Worm (Caenorhabditis elegans) whole organism, L4 larva: ENCODE measurements around the gene F11A5.9.

Experiments
- D1046.2 ChIP-seq: fragments of 200-800 bp; sonication (Bioruptor generic); IDR thresholded peaks from 2 replicates; pipeline ENCODE4 v1.3.6; 2022; ENCODE audit warnings: missing genetic modification characterization, missing compliant biosample characterization
- R02D3.7 ChIP-seq: fragments of 150-350 bp; sonication (generic microtip); optimal IDR thresholded peaks from 3 replicates; lab custom pipeline; 2014; ENCODE audit warnings: missing biosample characterization, missing genetic modification characterization
- Y75B8A.6 ChIP-seq: fragments of 200-800 bp; sonication (Bioruptor generic); IDR thresholded peaks from 2 replicates; pipeline ENCODE4 v1.3.6; 2022; ENCODE audit warnings: missing genetic modification reagents, missing genetic modification characterization, missing compliant biosample characterization
- ZK546.5 ChIP-seq, 2 experiments: sonication (generic microtip); optimal IDR thresholded peaks; 2 replicates each; lab custom pipeline; 2017; ENCODE audit warnings: missing biosample characterization in 2 of 2, missing genetic modification characterization in 2 of 2
- arid-1 ChIP-seq: fragments of 200-800 bp; sonication (Bioruptor generic); conservative IDR thresholded peaks from 2 replicates; pipeline ENCODE4 v1.3.6; 2022; ENCODE audit warnings: missing genetic modification reagents, missing genetic modification characterization, missing compliant biosample characterization
- ceh-32 ChIP-seq: sonication (generic microtip); optimal IDR thresholded peaks from 2 replicates; lab custom pipeline; 2016; ENCODE audit warnings: mild to moderate bottlenecking, missing genetic modification characterization, missing compliant biosample characterization; ENCODE audit not compliant: poor library complexity
- ceh-82 ChIP-seq: sonication (generic microtip); optimal IDR thresholded peaks from 2 replicates; lab custom pipeline; 2017; ENCODE audit warnings: missing biosample characterization, missing genetic modification characterization
- ces-1 ChIP-seq: fragments of 150-350 bp; sonication (generic microtip); optimal IDR thresholded peaks from 4 replicates; lab custom pipeline; 2014; ENCODE audit warnings: missing biosample characterization, missing genetic modification reagents, missing genetic modification characterization
- dmd-8 ChIP-seq: fragments of 200-800 bp; sonication (Bioruptor generic); IDR thresholded peaks from 2 replicates; pipeline ENCODE4 v1.3.6; 2022; ENCODE audit warnings: missing genetic modification characterization, missing compliant biosample characterization
- dmd-9 ChIP-seq: fragments of 200-800 bp; sonication (Bioruptor generic); IDR thresholded peaks from 2 replicates; pipeline ENCODE4 v1.3.6; 2022; ENCODE audit warnings: missing genetic modification reagents, missing genetic modification characterization, missing compliant biosample characterization
- dve-1 ChIP-seq: sonication (generic microtip); optimal IDR thresholded peaks from 2 replicates; lab custom pipeline; 2017; ENCODE audit warnings: antibody characterized with exemption, mild to moderate bottlenecking, missing genetic modification characterization, missing compliant biosample characterization; ENCODE audit not compliant: insufficient read depth
- egl-43 ChIP-seq: fragments of 200-800 bp; sonication (Bioruptor generic); IDR thresholded peaks from 2 replicates; pipeline ENCODE4 v1.3.6; 2022; ENCODE audit warnings: missing genetic modification reagents, missing genetic modification characterization, missing compliant biosample characterization
- fos-1 ChIP-seq: fragments of 150-350 bp; optimal IDR thresholded peaks from 2 replicates; lab custom pipeline; 2014; ENCODE audit warnings: missing biosample characterization, missing genetic modification characterization
- jun-1 ChIP-seq: fragments of 150-350 bp; optimal IDR thresholded peaks from 2 replicates; lab custom pipeline; 2014; ENCODE audit warnings: missing biosample characterization, missing genetic modification reagents, missing genetic modification characterization
- lim-7 ChIP-seq: fragments of 200-800 bp; sonication (Bioruptor generic); IDR thresholded peaks from 2 replicates; pipeline ENCODE4 v1.3.6; 2022; ENCODE audit warnings: missing genetic modification characterization, missing compliant biosample characterization
- lin-13 ChIP-seq: fragments of 150-350 bp; optimal IDR thresholded peaks from 2 replicates; lab custom pipeline; 2014; ENCODE audit warnings: missing biosample characterization, missing genetic modification reagents, missing genetic modification characterization
- lsy-2 ChIP-seq, 2 experiments: fragments of 150-350 bp in 1 of 2; sonication (generic microtip) in 1 of 2; optimal IDR thresholded peaks; 2 replicates each; lab custom pipeline; 2014 to 2017; ENCODE audit warnings: missing biosample characterization in 2 of 2, missing genetic modification characterization in 2 of 2
- mxl-2 ChIP-seq: fragments of 200-800 bp; sonication (Bioruptor generic); conservative IDR thresholded peaks from 2 replicates; pipeline ENCODE4 v1.3.6; 2022; ENCODE audit warnings: missing genetic modification reagents, missing genetic modification characterization, missing compliant biosample characterization
- nhr-11 ChIP-seq: fragments of 150-350 bp; optimal IDR thresholded peaks from 2 replicates; lab custom pipeline; 2014; ENCODE audit warnings: missing biosample characterization, missing genetic modification characterization
- nhr-42 ChIP-seq: fragments of 200-800 bp; sonication (Bioruptor generic); IDR thresholded peaks from 2 replicates; pipeline ENCODE4 v1.3.6; 2022; ENCODE audit warnings: missing genetic modification characterization, missing compliant biosample characterization
- nhr-6 ChIP-seq: fragments of 150-350 bp; optimal IDR thresholded peaks from 2 replicates; lab custom pipeline; 2014; ENCODE audit warnings: missing biosample characterization, missing genetic modification characterization
- nhr-76 ChIP-seq: fragments of 150-350 bp; optimal IDR thresholded peaks from 2 replicates; lab custom pipeline; 2014; ENCODE audit warnings: missing biosample characterization, missing genetic modification characterization
- nhr-77 ChIP-seq: fragments of 150-350 bp; optimal IDR thresholded peaks from 2 replicates; lab custom pipeline; 2014; ENCODE audit warnings: missing biosample characterization, missing genetic modification characterization
- pha-4 ChIP-seq, 2 experiments: fragments of 150-350 bp in 1 of 2; fragments of 200-800 bp in 1 of 2; sonication (Bioruptor generic) in 1 of 2; IDR thresholded peaks in 1 of 2; optimal IDR thresholded peaks in 1 of 2; 2 replicates each; pipeline versions ENCODE4 v1.3.6 to Lab custom; 2014 to 2022; ENCODE audit warnings: missing genetic modification characterization in 2 of 2, missing genetic modification reagents in 2 of 2, missing biosample characterization in 1 of 2, missing compliant biosample characterization in 1 of 2
- rbr-2 ChIP-seq: sonication (generic microtip); optimal IDR thresholded peaks from 2 replicates; lab custom pipeline; 2016; ENCODE audit warnings: missing genotype, missing genetic modification characterization, missing compliant biosample characterization
- saeg-2 ChIP-seq: fragments of 200-800 bp; sonication (Bioruptor generic); IDR thresholded peaks from 2 replicates; pipeline ENCODE4 v1.3.6; 2022; ENCODE audit warnings: missing genetic modification reagents, missing genetic modification characterization, missing compliant biosample characterization
- sdz-12 ChIP-seq: fragments of 200-800 bp; sonication (Bioruptor generic); optimal IDR thresholded peaks from 2 replicates; lab custom pipeline; 2018; ENCODE audit warnings: mild to moderate bottlenecking, missing genetic modification characterization, missing compliant biosample characterization
- spr-1 ChIP-seq: sonication (generic microtip); optimal IDR thresholded peaks from 2 replicates; lab custom pipeline; 2016; ENCODE audit warnings: mild to moderate bottlenecking, missing genetic modification characterization, missing compliant biosample characterization
- unc-130 ChIP-seq: sonication (generic microtip); optimal IDR thresholded peaks from 2 replicates; lab custom pipeline; 2016; ENCODE audit warnings: missing genetic modification reagents, missing genetic modification characterization, missing compliant biosample characterization
- unc-39 ChIP-seq: sonication (generic microtip); optimal IDR thresholded peaks from 2 replicates; lab custom pipeline; 2017; ENCODE audit warnings: missing biosample characterization, missing genetic modification characterization
- unc-62 ChIP-seq, 3 experiments: fragments of 150-350 bp in 1 of 3; sonication (generic microtip); optimal IDR thresholded peaks in 2 of 3; peaks in 1 of 3; 1 replicate in 1 of 3; 2 replicates in 2 of 3; lab custom pipeline; 2014 to 2017; ENCODE audit warnings: missing biosample characterization in 3 of 3, missing genetic modification characterization in 3 of 3, missing genetic modification reagents in 3 of 3, missing genotype in 1 of 3
- vab-7 ChIP-seq: fragments of 200-800 bp; sonication (Bioruptor generic); IDR thresholded peaks from 2 replicates; pipeline ENCODE4 v1.3.6; 2022; ENCODE audit warnings: missing genetic modification reagents, missing genetic modification characterization, missing compliant biosample characterization
- zag-1 ChIP-seq: fragments of 150-350 bp; optimal IDR thresholded peaks from 2 replicates; lab custom pipeline; 2014; ENCODE audit warnings: missing biosample characterization, missing genetic modification characterization
- zfp-2 ChIP-seq: sonication (generic microtip); optimal IDR thresholded peaks from 2 replicates; lab custom pipeline; 2016; ENCODE audit warnings: mild to moderate bottlenecking, missing genetic modification characterization, missing compliant biosample characterization
- zfp-3 ChIP-seq: fragments of 200-800 bp; sonication (Bioruptor generic); conservative IDR thresholded peaks from 2 replicates; pipeline ENCODE4 v1.3.6; 2022; ENCODE audit warnings: missing genetic modification reagents, missing genetic modification characterization, missing compliant biosample characterization
- zip-11 ChIP-seq: fragments of 200-800 bp; sonication (Bioruptor generic); IDR thresholded peaks from 2 replicates; pipeline ENCODE4 v1.3.6; 2022; ENCODE audit warnings: missing genetic modification characterization, missing compliant biosample characterization

The F11A5.9 gene

DNA sequence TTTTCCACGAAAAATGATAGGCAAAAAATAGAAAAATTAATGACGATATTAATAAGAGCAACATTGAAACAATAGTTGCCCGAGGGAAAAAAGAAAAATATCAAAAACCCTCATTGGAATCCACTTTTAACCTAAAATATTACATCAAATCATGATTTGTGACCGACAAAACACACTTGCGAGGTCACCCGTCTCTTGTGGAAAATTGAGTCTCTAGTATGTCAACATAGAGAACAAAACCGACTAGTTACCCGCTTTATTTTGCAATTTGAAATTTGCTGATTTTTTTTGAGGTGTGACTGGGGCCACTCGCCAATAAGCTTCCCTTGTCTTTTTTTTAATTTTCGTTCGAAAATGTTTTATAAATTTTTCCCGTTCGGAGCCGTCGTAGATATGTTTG is 38.9 kb upstream of the F11A5.9 start, which contains the start of gene cyp-33D1:
TSS of gene cyp-33D1 (minus strand) at position 101 of the 400 bp plus-strand sequence.
- TF ChIP-seq Y75B8A.6 (GFP tag; lab: Robert Waterston, UW) (no peak), spr-1 (no peak), unc-130 (GFP tag; lab: Kevin White, UChicago) (no peak), jun-1 (tag; lab: Kevin White, UChicago) (no peak), dmd-8 (GFP tag; lab: Robert Waterston, UW) (no peak), dve-1 (tag; lab: Kevin White, UChicago) (no peak), nhr-11 (tag; lab: Kevin White, UChicago) (no peak), zfp-3 (GFP tag; lab: Robert Waterston, UW) (no peak), nhr-42 (GFP tag; lab: Robert Waterston, UW) (no peak), mxl-2 (no peak), sdz-12 (no peak), lsy-2 (tag; optimal IDR thresholded peaks at IDR 0.05; lab: Kevin White, UChicago) (no peak), nhr-76 (tag; lab: Kevin White, UChicago) (no peak), dmd-9 (GFP tag; lab: Robert Waterston, UW) (no peak), ceh-32 (tag; lab: Kevin White, UChicago) (no peak), ceh-82 (tag; lab: Kevin White, UChicago) (no peak)

DNA sequence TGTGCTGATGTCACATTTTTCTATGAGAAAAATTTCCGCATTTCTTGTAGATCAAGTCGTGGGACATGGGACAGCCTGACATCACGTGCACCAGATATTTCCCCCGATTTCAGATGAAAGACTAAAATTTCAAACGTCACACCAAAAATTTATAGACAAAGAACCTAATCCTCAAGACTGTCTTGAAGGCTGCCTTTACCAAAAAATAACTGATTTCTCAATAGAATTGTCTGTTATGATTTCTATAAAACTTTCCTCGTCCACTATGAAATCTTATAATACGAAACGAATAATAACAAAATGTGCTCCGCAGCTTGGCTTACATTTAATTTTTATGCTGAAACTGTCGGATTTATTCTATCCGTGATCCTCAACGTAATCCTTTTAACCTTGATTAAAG is 34.3 kb upstream of the F11A5.9 start, which contains the start of gene str-106:
TSS of gene str-106 (plus strand) at position 301 of the 400 bp plus-strand sequence.
- TF ChIP-seq lim-7 (GFP tag; lab: Robert Waterston, UW) (no peak), unc-130 (GFP tag; lab: Kevin White, UChicago) (no peak), zfp-2 (tag; lab: Kevin White, UChicago) (no peak), ces-1 (no peak), nhr-77 (tag; lab: Kevin White, UChicago) (no peak), sdz-12 (no peak), unc-39 (tag; lab: Kevin White, UChicago) (no peak), pha-4 (GFP tag; IDR thresholded peaks at IDR 0.05; lab: Robert Waterston, UW) (no peak), pha-4 (tag; optimal IDR thresholded peaks at IDR 0.05; lab: Kevin White, UChicago) (no peak), arid-1 (GFP tag; lab: Robert Waterston, UW) (no peak), ceh-82 (tag; lab: Kevin White, UChicago) (no peak), zip-11 (GFP tag; lab: Robert Waterston, UW) (no peak), ZK546.5 (tag; optimal IDR thresholded peaks at IDR 0.05; lab: Kevin White, UChicago) (no peak), zag-1 (tag; lab: Kevin White, UChicago) (no peak), vab-7 (GFP tag; lab: Robert Waterston, UW) (no peak)

DNA sequence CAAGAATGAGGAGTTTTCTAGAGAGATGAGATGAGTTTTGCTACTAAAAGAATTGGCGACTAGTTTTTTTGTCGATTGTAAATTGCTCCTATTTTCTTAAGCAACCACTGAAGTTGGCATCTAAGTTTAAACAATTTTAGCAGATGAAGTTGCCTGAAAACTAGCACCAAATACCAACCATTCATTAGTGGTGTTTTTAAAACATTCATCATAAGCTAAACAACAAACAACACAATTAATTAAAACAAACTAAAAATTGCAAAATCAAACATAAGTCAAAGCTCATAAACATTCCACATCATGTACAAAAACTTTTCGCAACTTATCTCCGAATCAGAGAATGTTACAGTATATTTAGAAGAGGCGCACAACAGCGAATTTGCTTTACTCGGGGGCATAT is 32.6 kb upstream of the F11A5.9 start, which contains the start of gene srz-13:
TSS of gene srz-13 (plus strand) at position 301 of the 400 bp plus-strand sequence.
- TF ChIP-seq egl-43 (GFP tag; lab: Robert Waterston, UW): no peak
- TF ChIP-seq zfp-3 (GFP tag; lab: Robert Waterston, UW): no peak
- TF ChIP-seq saeg-2 (GFP tag; lab: Robert Waterston, UW): no peak
- TF ChIP-seq R02D3.7 (tag; lab: Kevin White, UChicago): no peak
- no peak for TF ChIP-seq lin-13 (GFP tag; lab: Kevin White, UChicago)
- no peak for TF ChIP-seq D1046.2 (GFP tag; lab: Robert Waterston, UW)
- no peak for TF ChIP-seq rbr-2 (tag; lab: Kevin White, UChicago)
- TF ChIP-seq nhr-6 (tag; lab: Kevin White, UChicago): no peak
- no peak for TF ChIP-seq fos-1 (tag; lab: Kevin White, UChicago)
- TF ChIP-seq ZK546.5 (tag; optimal IDR thresholded peaks at IDR 0.05; lab: Kevin White, UChicago): no peak
- TF ChIP-seq unc-62 (GFP tag; optimal IDR thresholded peaks at IDR 0.05 in 1 of 2; lab: Kevin White, UChicago): no peak
- TF ChIP-seq unc-62 (tag; optimal IDR thresholded peaks at IDR 0.05; lab: Kevin White, UChicago): no peak
- TF ChIP-seq vab-7 (GFP tag; lab: Robert Waterston, UW): no peak
